Worm (Caenorhabditis elegans): Measurements from ENCODE around the gene F56C9.3.

F56C9.3 gene

ce11 chrIII:7272828-7273227, 38.3 kb upstream of the F56C9.3 start (continued):
- no peak for TF ChIP-seq snpc-1.2 (GFP tag; IDR thresholded peaks at IDR 0.05)
- TF ChIP-seq nhr-237 (tag; optimal IDR thresholded peaks at IDR 0.05), result no peak
- no peak for TF ChIP-seq arid-1 (GFP tag; conservative IDR thresholded peaks at IDR 0.05)
- TF ChIP-seq aly-2 (tag; optimal IDR thresholded peaks at IDR 0.05), result no peak
- TF ChIP-seq gei-8 (GFP tag; optimal IDR thresholded peaks at IDR 0.05), result no peak
- no peak for TF ChIP-seq spr-3 (GFP tag; optimal IDR thresholded peaks at IDR 0.05)
- TF ChIP-seq hmg-1.1 (GFP tag; IDR thresholded peaks at IDR 0.05), result no peak
- TF ChIP-seq snpc-4 (tag; optimal IDR thresholded peaks at IDR 0.05), result no peak
- TF ChIP-seq madf-5 (GFP tag; IDR thresholded peaks at IDR 0.05), result no peak
- no peak for TF ChIP-seq ceh-28 (tag; optimal IDR thresholded peaks at IDR 0.05)
- no peak for TF ChIP-seq lin-39 (tag; optimal IDR thresholded peaks at IDR 0.05)
- peak in 1 of 2 experiments; percentile 37 for TF ChIP-seq lsy-2 (tag; optimal IDR thresholded peaks at IDR 0.05)
- TF ChIP-seq nhr-77 (tag; optimal IDR thresholded peaks at IDR 0.05), result peak; percentile 7
- peak; percentile 36; the same call in 1 of the 2 replicates for TF ChIP-seq lin-1 (GFP tag; IDR thresholded peaks at IDR 0.05)
- TF ChIP-seq D1046.2 (GFP tag; IDR thresholded peaks at IDR 0.05), result no peak
- TF ChIP-seq zag-1 (tag; optimal IDR thresholded peaks at IDR 0.05), result no peak
- peak; percentile 40 for TF ChIP-seq nhr-76 (tag; optimal IDR thresholded peaks at IDR 0.05)
- TF ChIP-seq F44E2.7 (GFP tag; IDR thresholded peaks at IDR 0.05), result no peak
- TF ChIP-seq dmd-8 (GFP tag; IDR thresholded peaks at IDR 0.05), result no peak
- 0 out of 2 replicates have a peak, but pooled peaks have one; percentile 17 for TF ChIP-seq dmd-9 (GFP tag; IDR thresholded peaks at IDR 0.05)
- peak; percentile 70 for TF ChIP-seq pqm-1 (tag; optimal IDR thresholded peaks at IDR 0.05)
- 0 out of 2 replicates have a peak, but pooled peaks have one; percentile 16 for TF ChIP-seq lim-7 (GFP tag; IDR thresholded peaks at IDR 0.05)
- TF ChIP-seq hlh-11 (tag; optimal IDR thresholded peaks at IDR 0.05), result peak; percentile 81
- no peak for TF ChIP-seq T26A8.4 (GFP tag; IDR thresholded peaks at IDR 0.05)
- no peak for TF ChIP-seq tag-97 (GFP tag; IDR thresholded peaks at IDR 0.05)
- no peak for TF ChIP-seq zfp-2 (tag; optimal IDR thresholded peaks at IDR 0.05)
- TF ChIP-seq nhr-28 (tag; optimal IDR thresholded peaks at IDR 0.05), result peak; percentile 66

- TF ChIP-seq hlh-30 (tag; optimal IDR thresholded peaks at IDR 0.05; ENCODE audit: insufficient read depth), result peak; percentile 64
- no peak for TF ChIP-seq nhr-48 (tag; optimal IDR thresholded peaks at IDR 0.05)
- TF ChIP-seq hlh-11 (tag; optimal IDR thresholded peaks at IDR 0.05), result peak; percentile 28
- TF ChIP-seq daf-16 (GFP tag; optimal IDR thresholded peaks at IDR 0.05), result no peak
- TF ChIP-seq daf-16 (tag; optimal IDR thresholded peaks at IDR 0.05), result no peak
- 0 out of 2 replicates have a peak, but pooled peaks have one; percentile 35 for TF ChIP-seq dmd-6 (GFP tag; IDR thresholded peaks at IDR 0.05)
- TF ChIP-seq mxl-3 (GFP tag; optimal IDR thresholded peaks at IDR 0.05), result peak; percentile 2
- no peak for TF ChIP-seq madf-5 (GFP tag; IDR thresholded peaks at IDR 0.05)
- no peak for TF ChIP-seq nhr-42 (GFP tag; IDR thresholded peaks at IDR 0.05)
- TF ChIP-seq lin-13 (GFP tag; optimal IDR thresholded peaks at IDR 0.05), result no peak
- TF ChIP-seq nhr-28 (tag; optimal IDR thresholded peaks at IDR 0.05), result peak; percentile 44
- TF ChIP-seq nhr-6 (tag; optimal IDR thresholded peaks at IDR 0.05), result no peak
- peak in 1 of 2 experiments; percentile 63 for TF ChIP-seq mdl-1 (tag; optimal IDR thresholded peaks at IDR 0.05)
Observed at ce11 chrIII:7273718-7274117, 37.4 kb upstream of the F56C9.3 start.

ce11 chrIII:7275296-7275695, 35.8 kb upstream of the F56C9.3 start, which contains the start of gene psd-1:
TSS of gene psd-1 (minus strand) at chrIII:7275396.
- TF ChIP-seq unc-62 (GFP tag; optimal IDR thresholded peaks at IDR 0.05 in 1 of 2), result no peak
- TF ChIP-seq unc-62 (tag; optimal IDR thresholded peaks at IDR 0.05), result no peak
- TF ChIP-seq attf-4 (tag; optimal IDR thresholded peaks at IDR 0.05), result no peak
- no peak for TF ChIP-seq fos-1 (tag; optimal IDR thresholded peaks at IDR 0.05)
- no peak for TF ChIP-seq pha-4 (GFP tag; IDR thresholded peaks at IDR 0.05)
- no peak for TF ChIP-seq pha-4 (tag; optimal IDR thresholded peaks at IDR 0.05)
- TF ChIP-seq unc-39 (tag; optimal IDR thresholded peaks at IDR 0.05), result no peak
- TF ChIP-seq nhr-6 (tag; optimal IDR thresholded peaks at IDR 0.05), result no peak
- no peak for TF ChIP-seq R02D3.7 (tag; optimal IDR thresholded peaks at IDR 0.05)
- TF ChIP-seq dpl-1 (GFP tag; optimal IDR thresholded peaks at IDR 0.05), result no peak
- TF ChIP-seq nhr-48 (tag; optimal IDR thresholded peaks at IDR 0.05), result no peak
- TF ChIP-seq nhr-11 (tag; optimal IDR thresholded peaks at IDR 0.05), result no peak
- no peak for TF ChIP-seq lin-15B (tag; optimal IDR thresholded peaks at IDR 0.05)
- TF ChIP-seq hif-1 (tag; optimal IDR thresholded peaks at IDR 0.05), result no peak
- no peak for TF ChIP-seq lin-29 (GFP tag; IDR thresholded peaks at IDR 0.05)
- no peak for TF ChIP-seq saeg-2 (GFP tag; IDR thresholded peaks at IDR 0.05)
- no peak for TF ChIP-seq nhr-237 (tag; optimal IDR thresholded peaks at IDR 0.05)
- TF ChIP-seq ZK546.5 (tag; optimal IDR thresholded peaks at IDR 0.05), result no peak
- TF ChIP-seq ceh-44 (GFP tag; IDR thresholded peaks at IDR 0.05), result no peak

All from whole organism, L4 larva.